Fruit fly (Drosophila melanogaster) whole organism, embryonic: ENCODE measurements around the gene Ufd4.

Experiments
- Ada2b ChIP-seq: fragments of 200-800 bp; sonication (Bioruptor generic); IDR thresholded peaks from 2 replicates; pipeline ENCODE4 v1.3.6; 2022; ENCODE audit warnings: missing biosample characterization, missing genetic modification characterization
- CG10462 ChIP-seq: fragments of 200-800 bp; sonication (Bioruptor generic); optimal IDR thresholded peaks from 2 replicates; lab custom pipeline; 2016; ENCODE audit warnings: missing biosample characterization, missing genetic modification characterization
- CG10543 ChIP-seq: fragments of 200-800 bp; sonication (Bioruptor generic); optimal IDR thresholded peaks from 3 replicates; lab custom pipeline; 2017; ENCODE audit warnings: missing biosample characterization, mild to moderate bottlenecking, missing genetic modification characterization, moderate library complexity
- CG10565 ChIP-seq: fragments of 200-800 bp; sonication (Bioruptor generic); optimal IDR thresholded peaks from 3 replicates; lab custom pipeline; 2016; ENCODE audit warnings: missing biosample characterization, mild to moderate bottlenecking, missing genetic modification characterization
- CG10959 ChIP-seq: fragments of 200-800 bp; sonication (Bioruptor generic); IDR thresholded peaks from 2 replicates; pipeline ENCODE4 v1.3.6; 2022; ENCODE audit warnings: missing biosample characterization, missing genetic modification characterization
- CG11456 ChIP-seq: fragments of 200-800 bp; sonication (Bioruptor generic); IDR thresholded peaks from 3 replicates; pipeline ENCODE4 v1.3.6; 2022; ENCODE audit warnings: missing biosample characterization, missing genetic modification characterization
- CG11696 ChIP-seq: fragments of 200-800 bp; sonication (Bioruptor generic); IDR thresholded peaks from 2 replicates; pipeline ENCODE4 v1.3.6; 2022; ENCODE audit warnings: missing biosample characterization, missing genetic modification characterization
- CG11723 ChIP-seq: fragments of 200-800 bp; sonication (Bioruptor generic); optimal IDR thresholded peaks from 2 replicates; lab custom pipeline; 2017; ENCODE audit warnings: missing biosample characterization, mild to moderate bottlenecking, missing genetic modification characterization
- CG13775 ChIP-seq: fragments of 200-800 bp; sonication (Bioruptor generic); optimal IDR thresholded peaks from 3 replicates; lab custom pipeline; 2017; ENCODE audit warnings: missing biosample characterization, mild to moderate bottlenecking, missing genetic modification characterization
- CG14860 ChIP-seq: fragments of 200-800 bp; sonication (Bioruptor generic); IDR thresholded peaks from 3 replicates; pipeline ENCODE4 v1.3.6; 2022; ENCODE audit warnings: missing biosample characterization, missing genetic modification characterization; ENCODE audit not compliant: partially characterized antibody
- CG2129 ChIP-seq: fragments of 200-800 bp; sonication (Bioruptor generic); IDR thresholded peaks from 2 replicates; pipeline ENCODE4 v1.3.6; 2022; ENCODE audit warnings: missing biosample characterization, missing genetic modification characterization; ENCODE audit not compliant: partially characterized antibody
- CG2202 ChIP-seq: fragments of 200-800 bp; sonication (Bioruptor generic); optimal IDR thresholded peaks from 2 replicates; lab custom pipeline; 2018; ENCODE audit warnings: missing biosample characterization, mild to moderate bottlenecking, missing genetic modification characterization
- CG31441 ChIP-seq: fragments of 200-800 bp; sonication (Bioruptor generic); IDR thresholded peaks from 2 replicates; pipeline ENCODE4 v1.3.6; 2022; ENCODE audit warnings: missing biosample characterization, missing genetic modification characterization
- CG4617 ChIP-seq: fragments of 200-800 bp; sonication (Bioruptor generic); optimal IDR thresholded peaks from 3 replicates; lab custom pipeline; 2016; ENCODE audit warnings: missing biosample characterization, missing genetic modification characterization, borderline replicate concordance
- CG6654 ChIP-seq: fragments of 200-800 bp; sonication (Bioruptor generic); optimal IDR thresholded peaks from 2 replicates; lab custom pipeline; 2017; ENCODE audit warnings: missing biosample characterization, mild to moderate bottlenecking, missing genetic modification characterization
- CG7745 ChIP-seq: fragments of 200-800 bp; sonication (Bioruptor generic); optimal IDR thresholded peaks from 2 replicates; lab custom pipeline; 2018; ENCODE audit warnings: missing biosample characterization, mild to moderate bottlenecking, missing genetic modification characterization, moderate library complexity
- CG7839 ChIP-seq: fragments of 200-800 bp; sonication (Bioruptor generic); optimal IDR thresholded peaks from 3 replicates; lab custom pipeline; 2018; ENCODE audit warnings: missing biosample characterization, mild to moderate bottlenecking, missing genetic modification characterization, moderate library complexity
- CG8089 ChIP-seq: fragments of 200-800 bp; sonication (Bioruptor generic); optimal IDR thresholded peaks from 3 replicates; lab custom pipeline; 2016; ENCODE audit warnings: missing biosample characterization, missing genetic modification characterization
- CG8359 ChIP-seq: fragments of 200-800 bp; sonication (Bioruptor generic); optimal IDR thresholded peaks from 2 replicates; lab custom pipeline; 2017; ENCODE audit warnings: missing biosample characterization, mild to moderate bottlenecking, missing genetic modification characterization, borderline replicate concordance
- CG8478 ChIP-seq: fragments of >200 bp; optimal IDR thresholded peaks from 2 replicates; lab custom pipeline; 2018
- CG9609 ChIP-seq: fragments of 200-800 bp; sonication (Bioruptor generic); optimal IDR thresholded peaks from 3 replicates; lab custom pipeline; 2016; ENCODE audit warnings: missing biosample characterization, missing genetic modification characterization
- Ets97D ChIP-seq: fragments of 200-800 bp; sonication (Bioruptor generic); optimal IDR thresholded peaks from 3 replicates; lab custom pipeline; 2016; ENCODE audit warnings: missing biosample characterization, missing genetic modification characterization
- Gsc ChIP-seq: fragments of 200-800 bp; sonication (Bioruptor generic); IDR thresholded peaks from 2 replicates; pipeline ENCODE4 v1.3.6; 2022; ENCODE audit warnings: missing biosample characterization, missing genetic modification characterization
- Kr ChIP-seq: fragments of 200-800 bp; sonication (Bioruptor generic); optimal IDR thresholded peaks from 2 replicates; lab custom pipeline; 2017; ENCODE audit warnings: missing biosample characterization, mild to moderate bottlenecking, missing genetic modification characterization
- MTF-1 ChIP-seq: fragments of 200-800 bp; sonication (Bioruptor generic); optimal IDR thresholded peaks from 2 replicates; lab custom pipeline; 2018; ENCODE audit warnings: missing biosample characterization, mild to moderate bottlenecking, missing genetic modification characterization, borderline replicate concordance
- Sox100B ChIP-seq: fragments of 200-800 bp; sonication (Bioruptor generic); optimal IDR thresholded peaks from 3 replicates; lab custom pipeline; 2018; ENCODE audit warnings: missing biosample characterization, mild to moderate bottlenecking, missing genetic modification characterization
- Taf1 ChIP-seq: fragments of 200-800 bp; sonication (Bioruptor generic); IDR thresholded peaks from 2 replicates; pipeline ENCODE4 v1.3.6; 2022; ENCODE audit warnings: missing biosample characterization, missing genetic modification characterization
- ab ChIP-seq: fragments of 200-800 bp; sonication (Bioruptor generic); optimal IDR thresholded peaks from 2 replicates; lab custom pipeline; 2016; ENCODE audit warnings: missing biosample characterization, missing genetic modification characterization
- bigmax ChIP-seq: fragments of 200-800 bp; sonication (Bioruptor generic); optimal IDR thresholded peaks from 2 replicates; lab custom pipeline; 2018; ENCODE audit warnings: missing biosample characterization, mild to moderate bottlenecking, missing genetic modification characterization
- br ChIP-seq: fragments of >200 bp; optimal IDR thresholded peaks from 2 replicates; lab custom pipeline; 2017
- disco-r ChIP-seq: fragments of 200-800 bp; sonication (Bioruptor generic); optimal IDR thresholded peaks from 2 replicates; lab custom pipeline; 2016; ENCODE audit warnings: missing biosample characterization, missing genetic modification characterization
- fd64A ChIP-seq: fragments of 200-800 bp; sonication (Bioruptor generic); optimal IDR thresholded peaks from 3 replicates; lab custom pipeline; 2018; ENCODE audit warnings: missing biosample characterization, mild to moderate bottlenecking, missing genetic modification characterization
- hth ChIP-seq: fragments of >200 bp; optimal IDR thresholded peaks from 2 replicates; lab custom pipeline; 2017; ENCODE audit warnings: inconsistent platforms
- inv ChIP-seq: fragments of 200-800 bp; sonication (Bioruptor generic); IDR thresholded peaks from 2 replicates; pipeline ENCODE4 v1.3.6; 2022; ENCODE audit warnings: missing biosample characterization, missing genetic modification characterization; ENCODE audit not compliant: partially characterized antibody
- lbe ChIP-seq: fragments of 200-800 bp; sonication (Bioruptor generic); optimal IDR thresholded peaks from 2 replicates; lab custom pipeline; 2016; ENCODE audit warnings: missing biosample characterization, mild to moderate bottlenecking, missing genetic modification characterization
- lmd ChIP-seq: fragments of 200-800 bp; sonication (Bioruptor generic); IDR thresholded peaks from 2 replicates; pipeline ENCODE4 v1.3.6; 2022; ENCODE audit warnings: missing biosample characterization, missing genetic modification characterization
- oc ChIP-seq: fragments of 200-800 bp; sonication (Bioruptor generic); optimal IDR thresholded peaks from 2 replicates; lab custom pipeline; 2018; ENCODE audit warnings: missing biosample characterization, mild to moderate bottlenecking, missing genetic modification characterization, moderate library complexity
- odd ChIP-seq: fragments of 200-800 bp; sonication (Bioruptor generic); optimal IDR thresholded peaks from 2 replicates; lab custom pipeline; 2017; ENCODE audit warnings: missing biosample characterization, mild to moderate bottlenecking, missing genetic modification characterization
- pan ChIP-seq, 4 experiments: fragments of >200 bp in 3 of 4; fragments of 200-800 bp in 1 of 4; sonication (Bioruptor generic) in 1 of 4; optimal IDR thresholded peaks in 3 of 4; IDR thresholded peaks in 1 of 4; 2 replicates each; pipeline versions ENCODE4 v1.3.6 to Lab custom; 2017 to 2022; ENCODE audit warnings: missing biosample characterization in 2 of 4, missing genetic modification characterization in 2 of 4, mixed read lengths in 1 of 4
- repo ChIP-seq: fragments of 200-800 bp; sonication (Bioruptor generic); optimal IDR thresholded peaks from 2 replicates; lab custom pipeline; 2016; ENCODE audit warnings: missing biosample characterization, missing genetic modification characterization
- salm ChIP-seq: fragments of 200-800 bp; sonication (Bioruptor generic); optimal IDR thresholded peaks from 2 replicates; lab custom pipeline; 2018; ENCODE audit warnings: missing biosample characterization, mild to moderate bottlenecking, missing genetic modification characterization
- shn ChIP-seq: fragments of 200-800 bp; sonication (Bioruptor generic); optimal IDR thresholded peaks from 3 replicates; lab custom pipeline; 2016; ENCODE audit warnings: missing biosample characterization, missing genetic modification characterization
- sim ChIP-seq: fragments of 200-800 bp; sonication (Bioruptor generic); IDR thresholded peaks from 2 replicates; pipeline ENCODE4 v1.3.6; 2022; ENCODE audit warnings: missing biosample characterization, missing genetic modification characterization
- sima ChIP-seq: fragments of 200-800 bp; sonication (Bioruptor generic); optimal IDR thresholded peaks from 2 replicates; lab custom pipeline; 2016; ENCODE audit warnings: missing biosample characterization, missing genetic modification characterization
- sna ChIP-seq: fragments of 200-800 bp; sonication (Bioruptor generic); IDR thresholded peaks from 2 replicates; pipeline ENCODE4 v1.3.6; 2022; ENCODE audit warnings: missing biosample characterization, missing genetic modification characterization; ENCODE audit not compliant: partially characterized antibody
- stc ChIP-seq: fragments of 200-800 bp; sonication (Bioruptor generic); IDR thresholded peaks from 2 replicates; pipeline ENCODE4 v1.3.6; 2022; ENCODE audit warnings: missing biosample characterization, missing genetic modification characterization
- tio ChIP-seq: fragments of 200-800 bp; sonication (Bioruptor generic); optimal IDR thresholded peaks from 2 replicates; lab custom pipeline; 2017; ENCODE audit warnings: missing biosample characterization, missing genetic modification characterization, inconsistent platforms
- tna ChIP-seq: fragments of 200-800 bp; sonication (Bioruptor generic); IDR thresholded peaks from 2 replicates; pipeline ENCODE4 v1.3.6; 2022; ENCODE audit warnings: missing biosample characterization, missing genetic modification characterization; ENCODE audit not compliant: partially characterized antibody
- ttk ChIP-seq: fragments of 200-800 bp; sonication (Bioruptor generic); IDR thresholded peaks from 2 replicates; pipeline ENCODE4 v2.1.2; 2022; ENCODE audit warnings: missing biosample characterization, missing genetic modification characterization

The Ufd4 gene

DNA sequence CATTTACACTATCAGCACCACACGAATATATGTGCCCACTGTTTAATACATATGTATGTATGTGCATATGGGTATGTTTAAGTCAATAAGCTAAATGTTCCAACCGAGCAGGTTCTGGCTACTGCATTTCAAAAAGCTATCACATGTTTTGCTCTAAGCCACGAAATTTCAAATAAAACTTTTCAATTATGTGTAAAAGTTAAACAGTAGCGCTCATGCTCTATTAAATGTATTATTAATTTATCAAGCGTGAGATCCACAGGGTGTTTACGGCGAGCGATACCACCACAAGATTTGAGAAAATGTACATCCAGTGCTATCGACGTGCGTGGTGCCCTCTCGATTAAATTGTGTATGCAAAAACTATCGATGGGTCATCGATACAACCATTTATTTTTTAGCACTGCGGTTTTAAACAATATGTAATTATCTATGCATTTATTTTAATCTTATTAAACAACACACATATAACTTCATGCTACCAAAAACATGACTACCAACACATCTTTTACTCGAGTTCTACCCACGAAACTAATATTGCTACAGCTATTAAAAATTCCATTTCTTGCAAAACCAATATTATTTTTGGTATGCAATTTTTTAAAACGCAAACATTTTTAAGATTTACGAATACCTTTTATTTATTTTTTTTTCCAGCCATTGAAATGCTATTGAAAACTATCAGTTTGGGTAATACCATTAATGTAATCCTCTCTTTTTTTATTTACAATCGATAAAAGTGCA is 31.2 kb downstream of the Ufd4 start, which contains the start of gene Pten (continued):
- TF ChIP-seq repo (peak; percentile 42), lmd (GFP tag; lab: Robert Waterston, UW) (no peak), CG4617 (GFP tag; lab: Kevin White, UChicago) (peak; percentile 70), CG9609 (GFP tag; lab: Kevin White, UChicago) (peak; percentile 16), CG6654 (GFP tag; lab: Kevin White, UChicago) (no peak), CG11456 (GFP tag; lab: Robert Waterston, UW) (no peak), Gsc (GFP tag; lab: Robert Waterston, UW) (no peak), fd64A (GFP tag; lab: Kevin White, UChicago) (no peak), CG8089 (peak; percentile 10), oc (no peak), CG8478 (no peak), CG8359 (GFP tag; lab: Kevin White, UChicago) (no peak), CG7745 (no peak), CG11696 (0 out of 2 replicates have a peak, but pooled peaks have one; percentile 33), shn (peak; percentile 5), tna (GFP tag; lab: Robert Waterston, UW) (peak; percentile 88), CG2202 (no peak), sima (peak; percentile 28), CG10959 (no peak), br (lab: Kevin White, UChicago) (no peak), sna (peak; percentile 79; the same call in 1 of the 2 replicates), CG10543 (GFP tag; lab: Kevin White, UChicago) (no peak), MTF-1 (GFP tag; lab: Kevin White, UChicago) (no peak), ttk (no peak), hth (lab: Kevin White, UChicago) (no peak), stc (GFP tag; lab: Robert Waterston, UW) (peak; percentile 67; the same call in 1 of the 2 replicates), Sox100B (peak; percentile 63), disco-r (no peak), Ets97D (peak; percentile 69), bigmax (no peak), sim (GFP tag; lab: Robert Waterston, UW) (no peak), CG14860 (GFP tag; lab: Robert Waterston, UW) (peak; percentile 87), CG2129 (peak; percentile 73), CG11723 (GFP tag; lab: Kevin White, UChicago) (no peak), odd (no peak), CG10462 (GFP tag; lab: Kevin White, UChicago) (peak; percentile 60), Kr (GFP tag; lab: Kevin White, UChicago) (no peak), inv (GFP tag; lab: Robert Waterston, UW) (peak; percentile 83), CG13775 (GFP tag; lab: Kevin White, UChicago) (peak; percentile 83), tio (no peak), CG31441 (no peak), salm (tag; lab: Kevin White, UChicago) (no peak), lbe (GFP tag; lab: Kevin White, UChicago) (peak; percentile 7), Ada2b (peak; percentile 57), ab (no peak), CG7839 (tag; lab: Kevin White, UChicago) (no peak), CG10565 (peak; percentile 69), pan (optimal IDR thresholded peaks at IDR 0.05; lab: Kevin White, UChicago) (no peak), pan (GFP tag; optimal IDR thresholded peaks at IDR 0.05 in 1 of 2, IDR thresholded peaks at IDR 0.05 in 1 of 2) (peak in 1 of 2 experiments; percentile 79), Taf1 (GFP tag; lab: Robert Waterston, UW) (0 out of 2 replicates have a peak, but pooled peaks have one; percentile 18)
